Worm (Caenorhabditis elegans) whole organism, L3 larva: ENCODE results near the gene Y49A10A.2.

ENCODE experiments used
- R02D3.7 ChIP-seq: fragments of 150-350 bp; optimal IDR thresholded peaks from 2 replicates; lab custom pipeline; 2014; ENCODE audit warnings: missing biosample characterization, missing genetic modification characterization
- ZK546.5 ChIP-seq: sonication (generic microtip); optimal IDR thresholded peaks from 2 replicates; lab custom pipeline; 2017; ENCODE audit warnings: missing biosample characterization, missing genetic modification characterization
- aly-2 ChIP-seq: fragments of 150-350 bp; optimal IDR thresholded peaks from 2 replicates; lab custom pipeline; 2014; ENCODE audit warnings: missing biosample characterization, missing genetic modification characterization
- ama-1 ChIP-seq: fragments of 150-350 bp; optimal IDR thresholded peaks from 2 replicates; lab custom pipeline; 2018
- ceh-16 ChIP-seq: sonication (generic microtip); optimal IDR thresholded peaks from 2 replicates; lab custom pipeline; 2017; ENCODE audit warnings: missing biosample characterization, missing genetic modification characterization
- ceh-28 ChIP-seq: fragments of 150-350 bp; optimal IDR thresholded peaks from 2 replicates; lab custom pipeline; 2014; ENCODE audit warnings: missing biosample characterization, missing genetic modification reagents, missing genetic modification characterization
- ceh-82 ChIP-seq: fragments of 150-350 bp; optimal IDR thresholded peaks from 2 replicates; lab custom pipeline; 2014; ENCODE audit warnings: missing biosample characterization, missing genetic modification characterization
- ceh-9 ChIP-seq: sonication (generic microtip); optimal IDR thresholded peaks from 2 replicates; lab custom pipeline; 2018; ENCODE audit warnings: missing biosample characterization, missing genetic modification characterization
- daf-12 ChIP-seq: fragments of 150-350 bp; optimal IDR thresholded peaks from 2 replicates; lab custom pipeline; 2014; ENCODE audit warnings: missing biosample characterization, missing genetic modification reagents, missing genetic modification characterization
- egl-27 ChIP-seq: sonication (generic microtip); optimal IDR thresholded peaks from 4 replicates; lab custom pipeline; 2017; ENCODE audit warnings: missing biosample characterization, missing genetic modification reagents, missing genetic modification characterization
- egl-5 ChIP-seq: fragments of 150-350 bp; optimal IDR thresholded peaks from 2 replicates; lab custom pipeline; 2017; ENCODE audit warnings: missing biosample characterization, missing genetic modification reagents, missing genetic modification characterization, inconsistent platforms
- elt-1 ChIP-seq: fragments of 150-350 bp; optimal IDR thresholded peaks from 2 replicates; lab custom pipeline; 2014; ENCODE audit warnings: missing biosample characterization, missing genetic modification characterization
- elt-2 ChIP-seq: sonication (generic microtip); optimal IDR thresholded peaks from 2 replicates; lab custom pipeline; 2016; ENCODE audit warnings: missing genetic modification reagents, mild to moderate bottlenecking, missing genetic modification characterization, missing compliant biosample characterization
- elt-3 ChIP-seq, 3 experiments: fragments of 150-350 bp in 1 of 3; sonication (generic microtip) in 2 of 3; optimal IDR thresholded peaks; 2 replicates in 2 of 3; 4 replicates in 1 of 3; lab custom pipeline; 2014 to 2017; ENCODE audit warnings: missing biosample characterization in 3 of 3, missing genetic modification characterization in 3 of 3
- eor-1 ChIP-seq, 2 experiments: fragments of 150-350 bp; optimal IDR thresholded peaks; 2 replicates each; lab custom pipeline; 2014 to 2018; ENCODE audit warnings: missing biosample characterization in 2 of 2, missing genetic modification characterization in 2 of 2
- fkh-10 ChIP-seq: sonication (generic microtip); optimal IDR thresholded peaks from 2 replicates; lab custom pipeline; 2017; ENCODE audit warnings: missing biosample characterization, missing genetic modification reagents, missing genetic modification characterization
- fkh-2 ChIP-seq: fragments of 150-350 bp; optimal IDR thresholded peaks from 2 replicates; lab custom pipeline; 2014; ENCODE audit warnings: missing biosample characterization, missing genetic modification reagents, missing genetic modification characterization
- fos-1 ChIP-seq: fragments of 150-350 bp; optimal IDR thresholded peaks from 2 replicates; lab custom pipeline; 2014; ENCODE audit warnings: missing biosample characterization, missing genetic modification characterization
- hmg-11 ChIP-seq: sonication (generic microtip); optimal IDR thresholded peaks from 2 replicates; lab custom pipeline; 2016; ENCODE audit warnings: missing genetic modification characterization, missing compliant biosample characterization
- jun-1 ChIP-seq: fragments of 150-350 bp; optimal IDR thresholded peaks from 2 replicates; lab custom pipeline; 2014; ENCODE audit warnings: missing biosample characterization, missing genetic modification reagents, missing genetic modification characterization
- lin-15B ChIP-seq: fragments of 150-350 bp; optimal IDR thresholded peaks from 2 replicates; lab custom pipeline; 2014; ENCODE audit warnings: missing biosample characterization, missing genetic modification characterization
- lin-39 ChIP-seq: fragments of 150-350 bp; optimal IDR thresholded peaks from 2 replicates; lab custom pipeline; 2018; ENCODE audit warnings: missing biosample characterization, missing genetic modification reagents, missing genetic modification characterization
- lsy-12 ChIP-seq: sonication (generic microtip); optimal IDR thresholded peaks from 2 replicates; lab custom pipeline; 2016; ENCODE audit warnings: mild to moderate bottlenecking, missing genetic modification characterization, missing compliant biosample characterization
- mdl-1 ChIP-seq: fragments of 150-350 bp; optimal IDR thresholded peaks from 2 replicates; lab custom pipeline; 2014; ENCODE audit warnings: missing biosample characterization, missing genetic modification characterization
- mml-1 ChIP-seq: fragments of 150-350 bp; sonication (generic microtip); optimal IDR thresholded peaks from 3 replicates; lab custom pipeline; 2014; ENCODE audit warnings: missing biosample characterization, missing genetic modification characterization
- nfya-1 ChIP-seq: sonication (generic microtip); optimal IDR thresholded peaks from 2 replicates; lab custom pipeline; 2017; ENCODE audit warnings: missing genetic modification characterization, mild to moderate bottlenecking, missing compliant biosample characterization, antibody characterized with exemption, moderate library complexity; ENCODE audit not compliant: insufficient read depth
- nhr-11 ChIP-seq: fragments of 150-350 bp; optimal IDR thresholded peaks from 2 replicates; lab custom pipeline; 2014; ENCODE audit warnings: missing biosample characterization, missing genetic modification characterization
- nhr-12 ChIP-seq: fragments of 150-350 bp; optimal IDR thresholded peaks from 2 replicates; lab custom pipeline; 2014; ENCODE audit warnings: missing biosample characterization, missing genetic modification characterization
- nhr-23 ChIP-seq: fragments of 150-350 bp; optimal IDR thresholded peaks from 2 replicates; lab custom pipeline; 2014; ENCODE audit warnings: missing biosample characterization, missing genetic modification reagents, missing genetic modification characterization
- nhr-237 ChIP-seq: fragments of 150-350 bp; optimal IDR thresholded peaks from 2 replicates; lab custom pipeline; 2014; ENCODE audit warnings: missing biosample characterization, missing genetic modification characterization
- nhr-25 ChIP-seq: sonication (generic microtip); optimal IDR thresholded peaks from 2 replicates; lab custom pipeline; 2017; ENCODE audit warnings: missing biosample characterization, missing genetic modification characterization
- nhr-28 ChIP-seq: fragments of 150-350 bp; optimal IDR thresholded peaks from 2 replicates; lab custom pipeline; 2014; ENCODE audit warnings: missing biosample characterization, missing genetic modification characterization
- nhr-43 ChIP-seq: sonication (generic microtip); optimal IDR thresholded peaks from 2 replicates; lab custom pipeline; 2016; ENCODE audit warnings: mild to moderate bottlenecking, missing genetic modification characterization, missing compliant biosample characterization; ENCODE audit not compliant: poor library complexity, severe bottlenecking
- nhr-67 ChIP-seq: fragments of 150-350 bp; optimal IDR thresholded peaks from 2 replicates; lab custom pipeline; 2014; ENCODE audit warnings: missing biosample characterization, missing genetic modification characterization
- nhr-76 ChIP-seq: fragments of 150-350 bp; sonication (generic microtip); optimal IDR thresholded peaks from 5 replicates; lab custom pipeline; 2014; ENCODE audit warnings: missing biosample characterization, missing genetic modification characterization
- nhr-77 ChIP-seq: fragments of 150-350 bp; optimal IDR thresholded peaks from 2 replicates; lab custom pipeline; 2014; ENCODE audit warnings: missing biosample characterization, missing genetic modification characterization
- pha-4 ChIP-seq: fragments of 150-350 bp; optimal IDR thresholded peaks from 2 replicates; lab custom pipeline; 2014; ENCODE audit warnings: missing biosample characterization, missing genetic modification reagents, missing genetic modification characterization
- pqm-1 ChIP-seq: fragments of 150-350 bp; optimal IDR thresholded peaks from 2 replicates; lab custom pipeline; 2017; ENCODE audit warnings: missing biosample characterization, missing genetic modification characterization, inconsistent platforms
- sea-2 ChIP-seq: fragments of 150-350 bp; sonication (generic microtip); optimal IDR thresholded peaks from 4 replicates; lab custom pipeline; 2014; ENCODE audit warnings: missing biosample characterization, missing genetic modification reagents, missing genetic modification characterization
- skn-1 ChIP-seq: fragments of 150-350 bp; optimal IDR thresholded peaks from 2 replicates; lab custom pipeline; 2014; ENCODE audit warnings: missing biosample characterization, missing genetic modification characterization
- snpc-4 ChIP-seq: fragments of 150-350 bp; optimal IDR thresholded peaks from 2 replicates; lab custom pipeline; 2014; ENCODE audit warnings: missing biosample characterization, missing genetic modification characterization
- tbx-2 ChIP-seq: sonication (generic microtip); optimal IDR thresholded peaks from 2 replicates; lab custom pipeline; 2016; ENCODE audit warnings: mild to moderate bottlenecking, missing genetic modification characterization, missing compliant biosample characterization
- unc-39 ChIP-seq: sonication (generic microtip); optimal IDR thresholded peaks from 4 replicates; lab custom pipeline; 2017; ENCODE audit warnings: missing biosample characterization, missing genetic modification characterization
- unc-62 ChIP-seq: fragments of 150-350 bp; sonication (generic microtip); optimal IDR thresholded peaks from 4 replicates; lab custom pipeline; 2014; ENCODE audit warnings: missing biosample characterization, missing genetic modification reagents, missing genetic modification characterization
- zag-1 ChIP-seq: fragments of 150-350 bp; optimal IDR thresholded peaks from 2 replicates; lab custom pipeline; 2014; ENCODE audit warnings: missing biosample characterization, missing genetic modification characterization
- ztf-11 ChIP-seq: fragments of 150-350 bp; optimal IDR thresholded peaks from 2 replicates; lab custom pipeline; 2014; ENCODE audit warnings: missing biosample characterization, missing genetic modification characterization
- ztf-4 ChIP-seq: fragments of 150-350 bp; optimal IDR thresholded peaks from 2 replicates; lab custom pipeline; 2014; ENCODE audit warnings: missing biosample characterization, missing genetic modification characterization

Y49A10A.2 gene

ce11 chrX:10386001-10386400 lies 13.5 kb upstream of the Y49A10A.2 start:
- TF ChIP-seq skn-1 (tag; lab: Kevin White, UChicago) (peak; percentile 33), zag-1 (tag; lab: Kevin White, UChicago) (no peak)
- TF ChIP-seq, all 47 proteins: peak for 1

ce11 chrX:10379678-10380077 lies 7.2 kb upstream of the Y49A10A.2 start, which contains the start of gene rme-4:
Gene rme-4, minus strand, starts transcription at chrX:10379845.
- TF ChIP-seq pha-4 (tag; lab: Kevin White, UChicago) (peak; percentile 32), ztf-11 (tag; lab: Kevin White, UChicago) (no peak), pqm-1 (tag; lab: Kevin White, UChicago) (peak; percentile 5), elt-2 (tag; lab: Kevin White, UChicago) (peak; percentile 54), jun-1 (no peak), ceh-82 (tag; lab: Kevin White, UChicago) (no peak), lin-39 (no peak)

- TF ChIP-seq nhr-43 (tag; lab: Kevin White, UChicago): peak; percentile 81
- peak; percentile 53 for TF ChIP-seq ceh-82 (tag; lab: Kevin White, UChicago)
- no peak for TF ChIP-seq nhr-237 (tag; lab: Kevin White, UChicago)
- TF ChIP-seq fkh-2 (tag; lab: Kevin White, UChicago): no peak
- TF ChIP-seq eor-1 (tag; optimal IDR thresholded peaks at IDR 0.05; lab: Kevin White, UChicago): no peak
- TF ChIP-seq ZK546.5 (tag; lab: Kevin White, UChicago): no peak
- no peak for TF ChIP-seq nhr-77 (tag; lab: Kevin White, UChicago)
- no peak for TF ChIP-seq daf-12 (tag; lab: Kevin White, UChicago)
- TF ChIP-seq nhr-67 (tag; lab: Kevin White, UChicago): no peak
- no peak for TF ChIP-seq nhr-12 (tag; lab: Kevin White, UChicago)
- peak; percentile 89 for TF ChIP-seq pha-4 (tag; lab: Kevin White, UChicago)
- peak; percentile 32 for TF ChIP-seq R02D3.7
- no peak for TF ChIP-seq unc-62 (GFP tag; lab: Kevin White, UChicago)
- peak; percentile 1 for TF ChIP-seq ztf-4 (tag; lab: Kevin White, UChicago)
- TF ChIP-seq nhr-25 (tag; lab: Kevin White, UChicago): peak; percentile 97
- TF ChIP-seq lin-39: peak; percentile 57
- no peak for TF ChIP-seq aly-2 (tag; lab: Kevin White, UChicago)
- TF ChIP-seq unc-39 (tag; lab: Kevin White, UChicago): no peak
- TF ChIP-seq sea-2 (GFP tag; lab: Kevin White, UChicago): no peak
- TF ChIP-seq jun-1: peak; percentile 86
- TF ChIP-seq nhr-76: no peak
- TF ChIP-seq nhr-23 (tag; lab: Kevin White, UChicago): peak; percentile 98
- peak; percentile 88 for TF ChIP-seq egl-5 (tag; lab: Kevin White, UChicago)
- peak; percentile 82 for TF ChIP-seq mdl-1
- no peak for TF ChIP-seq nhr-28 (tag; lab: Kevin White, UChicago)
- TF ChIP-seq fos-1 (tag; lab: Kevin White, UChicago): no peak
- TF ChIP-seq lsy-12: peak; percentile 83
- TF ChIP-seq ceh-16 (tag; lab: Kevin White, UChicago): no peak
- peak; percentile 62 for TF ChIP-seq pqm-1 (tag; lab: Kevin White, UChicago)
- TF ChIP-seq elt-3 (tag; optimal IDR thresholded peaks at IDR 0.05; lab: Kevin White, UChicago): no peak
- TF ChIP-seq hmg-11: peak; percentile 91
- peak; percentile 39 for TF ChIP-seq ama-1 (lab: Kevin White, UChicago)
- TF ChIP-seq elt-2 (tag; lab: Kevin White, UChicago): peak; percentile 65
- TF ChIP-seq skn-1 (tag; lab: Kevin White, UChicago): peak; percentile 61
- TF ChIP-seq snpc-4 (tag; lab: Kevin White, UChicago): peak; percentile 83
- TF ChIP-seq elt-1: peak; percentile 5
- peak; percentile 68 for TF ChIP-seq lin-15B (tag; lab: Kevin White, UChicago)
- TF ChIP-seq egl-27 (tag; lab: Kevin White, UChicago): peak; percentile 46
- TF ChIP-seq ceh-28 (tag; lab: Kevin White, UChicago): peak; percentile 73
- peak; percentile 72 for TF ChIP-seq tbx-2 (tag; lab: Kevin White, UChicago)
- no peak for TF ChIP-seq ztf-11 (tag; lab: Kevin White, UChicago)
- TF ChIP-seq fkh-10 (GFP tag; lab: Kevin White, UChicago): peak; percentile 69
- TF ChIP-seq mml-1: no peak
- no peak for TF ChIP-seq ceh-9 (tag; lab: Kevin White, UChicago)
- peak; percentile 91 for TF ChIP-seq nfya-1 (tag; lab: Kevin White, UChicago)
- no peak for TF ChIP-seq zag-1 (tag; lab: Kevin White, UChicago)
- TF ChIP-seq nhr-11 (tag; lab: Kevin White, UChicago): no peak
Measured at ce11 chrX:10377663-10378062, 5.2 kb upstream of the Y49A10A.2 start.
